Worm (Caenorhabditis elegans): Measurements from ENCODE around the gene clec-57.

clec-57 gene

ce11 chrV:14449397-14449796 is 19.6 kb upstream of the clec-57 start, which contains the start of gene F23B12.7:
Gene F23B12.7 (plus strand): TSS chrV:14449697.
- TF ChIP-seq ceh-16 (tag; optimal IDR thresholded peaks at IDR 0.05) (no peak), nhr-237 (tag; optimal IDR thresholded peaks at IDR 0.05) (no peak), elt-1 (tag; optimal IDR thresholded peaks at IDR 0.05) (no peak), unc-39 (tag; optimal IDR thresholded peaks at IDR 0.05) (no peak), snpc-4 (tag; optimal IDR thresholded peaks at IDR 0.05) (no peak), pqm-1 (tag; optimal IDR thresholded peaks at IDR 0.05) (no peak), lin-15B (tag; optimal IDR thresholded peaks at IDR 0.05) (no peak), eor-1 (tag; optimal IDR thresholded peaks at IDR 0.05) (no peak), nhr-12 (tag; optimal IDR thresholded peaks at IDR 0.05) (no peak), tbx-2 (tag; optimal IDR thresholded peaks at IDR 0.05) (no peak), mml-1 (tag; optimal IDR thresholded peaks at IDR 0.05) (no peak), hmg-11 (tag; optimal IDR thresholded peaks at IDR 0.05) (no peak), nhr-28 (tag; optimal IDR thresholded peaks at IDR 0.05) (no peak), fos-1 (tag; optimal IDR thresholded peaks at IDR 0.05) (no peak), skn-1 (tag; optimal IDR thresholded peaks at IDR 0.05) (no peak), zag-1 (tag; optimal IDR thresholded peaks at IDR 0.05) (no peak), elt-3 (tag; optimal IDR thresholded peaks at IDR 0.05) (no peak), ztf-11 (tag; optimal IDR thresholded peaks at IDR 0.05) (no peak), ama-1 (optimal IDR thresholded peaks at IDR 0.05) (no peak)

- TF ChIP-seq nhr-67 (tag; optimal IDR thresholded peaks at IDR 0.05) (no peak), elt-2 (tag; optimal IDR thresholded peaks at IDR 0.05) (no peak), nfya-1 (tag; optimal IDR thresholded peaks at IDR 0.05; ENCODE audit: insufficient read depth) (no peak), ceh-16 (tag; optimal IDR thresholded peaks at IDR 0.05) (no peak), elt-1 (tag; optimal IDR thresholded peaks at IDR 0.05) (no peak), ceh-82 (tag; optimal IDR thresholded peaks at IDR 0.05) (no peak), fkh-2 (tag; optimal IDR thresholded peaks at IDR 0.05) (no peak), lsy-12 (tag; optimal IDR thresholded peaks at IDR 0.05) (no peak), nhr-12 (tag; optimal IDR thresholded peaks at IDR 0.05) (no peak), ama-1 (optimal IDR thresholded peaks at IDR 0.05) (no peak), nhr-28 (tag; optimal IDR thresholded peaks at IDR 0.05) (no peak), mdl-1 (tag; optimal IDR thresholded peaks at IDR 0.05) (no peak), ceh-9 (tag; optimal IDR thresholded peaks at IDR 0.05) (no peak), elt-3 (tag; optimal IDR thresholded peaks at IDR 0.05) (no peak), nhr-237 (tag; optimal IDR thresholded peaks at IDR 0.05) (no peak), pqm-1 (tag; optimal IDR thresholded peaks at IDR 0.05) (no peak), unc-62 (GFP tag; optimal IDR thresholded peaks at IDR 0.05) (no peak), fkh-10 (GFP tag; optimal IDR thresholded peaks at IDR 0.05) (no peak)
Measured at ce11 chrV:14456626-14457025, 12.4 kb upstream of the clec-57 start, which contains the start of gene bmk-1. Gene bmk-1 (minus strand): TSS chrV:14456984.

- no peak for TF ChIP-seq ztf-11 (tag; optimal IDR thresholded peaks at IDR 0.05)
- no peak for TF ChIP-seq fkh-10 (GFP tag; optimal IDR thresholded peaks at IDR 0.05)
Measured at ce11 chrV:14457070-14457469, 12.0 kb upstream of the clec-57 start, which contains the start of gene coh-3. Gene coh-3 (plus strand): TSS chrV:14457422.

- TF ChIP-seq nhr-12 (tag; optimal IDR thresholded peaks at IDR 0.05) (no peak), mml-1 (tag; optimal IDR thresholded peaks at IDR 0.05) (no peak), aly-2 (tag; optimal IDR thresholded peaks at IDR 0.05) (no peak), ceh-28 (tag; optimal IDR thresholded peaks at IDR 0.05) (no peak), eor-1 (tag; optimal IDR thresholded peaks at IDR 0.05) (no peak), egl-5 (tag; optimal IDR thresholded peaks at IDR 0.05) (no peak), elt-2 (tag; optimal IDR thresholded peaks at IDR 0.05) (no peak)
Measured at ce11 chrV:14460122-14460521, 8.9 kb upstream of the clec-57 start.

- TF ChIP-seq elt-1 (tag; optimal IDR thresholded peaks at IDR 0.05) (no peak), ceh-28 (tag; optimal IDR thresholded peaks at IDR 0.05) (no peak), fos-1 (tag; optimal IDR thresholded peaks at IDR 0.05) (no peak), ZK546.5 (tag; optimal IDR thresholded peaks at IDR 0.05) (no peak), nhr-23 (tag; optimal IDR thresholded peaks at IDR 0.05) (no peak), nfya-1 (tag; optimal IDR thresholded peaks at IDR 0.05; ENCODE audit: insufficient read depth) (no peak), fkh-10 (GFP tag; optimal IDR thresholded peaks at IDR 0.05) (no peak), nhr-76 (tag; optimal IDR thresholded peaks at IDR 0.05) (no peak), skn-1 (tag; optimal IDR thresholded peaks at IDR 0.05) (no peak), unc-39 (tag; optimal IDR thresholded peaks at IDR 0.05) (no peak), ceh-16 (tag; optimal IDR thresholded peaks at IDR 0.05) (no peak), pha-4 (tag; optimal IDR thresholded peaks at IDR 0.05) (no peak), ztf-11 (tag; optimal IDR thresholded peaks at IDR 0.05) (no peak), ceh-9 (tag; optimal IDR thresholded peaks at IDR 0.05) (no peak)
Measured at ce11 chrV:14460615-14461102, 8.4 kb upstream of the clec-57 start, which contains the start of gene F08H9.2. Gene F08H9.2 (plus strand): TSS chrV:14460665.
